Worm (Caenorhabditis elegans) whole organism, L1 larva: ENCODE results near the gene zak-1.

Experiments
- C16A3.4 ChIP-seq: fragments of 150-350 bp; optimal IDR thresholded peaks from 2 replicates; lab custom pipeline; 2014; ENCODE audit warnings: missing biosample characterization, missing genetic modification characterization
- C34B4.2 ChIP-seq: sonication (generic microtip); optimal IDR thresholded peaks from 2 replicates; lab custom pipeline; 2017; ENCODE audit warnings: mild to moderate bottlenecking, missing genetic modification characterization, missing compliant biosample characterization
- F16B12.6 ChIP-seq: fragments of 150-350 bp; optimal IDR thresholded peaks from 2 replicates; lab custom pipeline; 2014; ENCODE audit warnings: missing biosample characterization, missing genetic modification characterization
- aly-2 ChIP-seq: fragments of 150-350 bp; optimal IDR thresholded peaks from 2 replicates; lab custom pipeline; 2014; ENCODE audit warnings: missing biosample characterization, missing genetic modification characterization
- blmp-1 ChIP-seq: fragments of 150-350 bp; optimal IDR thresholded peaks from 2 replicates; lab custom pipeline; 2014; ENCODE audit warnings: missing biosample characterization, missing genetic modification characterization
- ceh-63 ChIP-seq: fragments of 200-800 bp; sonication (Bioruptor generic); optimal IDR thresholded peaks from 2 replicates; lab custom pipeline; 2018; ENCODE audit warnings: mild to moderate bottlenecking, missing genetic modification characterization, missing compliant biosample characterization
- ceh-82 ChIP-seq, 3 experiments: fragments of 150-350 bp in 1 of 3; sonication (generic microtip) in 2 of 3; optimal IDR thresholded peaks; 2 replicates each; lab custom pipeline; 2014 to 2017; ENCODE audit warnings: missing biosample characterization in 3 of 3, missing genetic modification characterization in 3 of 3
- dpl-1 ChIP-seq, 3 experiments: fragments of 150-350 bp in 2 of 3; sonication (generic microtip) in 1 of 3; optimal IDR thresholded peaks; 2 replicates each; lab custom pipeline; 2014 to 2017; ENCODE audit warnings: missing biosample characterization in 3 of 3, missing genetic modification characterization in 3 of 3, missing genetic modification reagents in 3 of 3
- dsc-1 ChIP-seq: sonication (generic microtip); optimal IDR thresholded peaks from 2 replicates; lab custom pipeline; 2016; ENCODE audit warnings: mild to moderate bottlenecking, missing genetic modification characterization, missing compliant biosample characterization
- efl-1 ChIP-seq, 4 experiments: fragments of 150-350 bp; optimal IDR thresholded peaks in 3 of 4; peaks in 1 of 4; 1 replicate in 1 of 4; 2 replicates in 3 of 4; lab custom pipeline; 2014; ENCODE audit warnings: missing biosample characterization in 2 of 4, missing genetic modification characterization in 2 of 4, missing genetic modification reagents in 2 of 4
- egl-13 ChIP-seq: sonication (generic microtip); optimal IDR thresholded peaks from 2 replicates; lab custom pipeline; 2016; ENCODE audit warnings: missing genotype, missing genetic modification reagents, missing genetic modification characterization, missing compliant biosample characterization
- elt-3 ChIP-seq, 6 experiments: fragments of 150-350 bp in 1 of 6; sonication (generic microtip); optimal IDR thresholded peaks; 2 replicates each; lab custom pipeline; 2017 to 2018; ENCODE audit warnings: missing biosample characterization in 6 of 6, missing genetic modification characterization in 6 of 6, inconsistent platforms in 1 of 6
- fkh-4 ChIP-seq: sonication (generic microtip); optimal IDR thresholded peaks from 2 replicates; lab custom pipeline; 2016; ENCODE audit warnings: missing compliant biosample characterization, missing genetic modification characterization, borderline replicate concordance
- fkh-8 ChIP-seq: sonication (generic microtip); optimal IDR thresholded peaks from 2 replicates; lab custom pipeline; 2016; ENCODE audit warnings: mild to moderate bottlenecking, missing genetic modification characterization, missing compliant biosample characterization
- fos-1 ChIP-seq: fragments of 150-350 bp; optimal IDR thresholded peaks from 2 replicates; lab custom pipeline; 2014; ENCODE audit warnings: missing biosample characterization, missing genetic modification characterization
- grh-1 ChIP-seq: fragments of 200-800 bp; sonication (Bioruptor generic); IDR thresholded peaks from 2 replicates; pipeline ENCODE4 v1.3.6; 2022; ENCODE audit warnings: missing genetic modification reagents, missing genetic modification characterization, missing compliant biosample characterization
- hlh-4 ChIP-seq: sonication (generic microtip); optimal IDR thresholded peaks from 2 replicates; lab custom pipeline; 2016; ENCODE audit warnings: mild to moderate bottlenecking, missing genetic modification characterization, missing compliant biosample characterization
- hpl-2 ChIP-seq: fragments of 150-350 bp; optimal IDR thresholded peaks from 2 replicates; lab custom pipeline; 2014; ENCODE audit warnings: missing biosample characterization, missing genetic modification reagents, missing genetic modification characterization
- irx-1 ChIP-seq: sonication (generic microtip); optimal IDR thresholded peaks from 2 replicates; lab custom pipeline; 2016; ENCODE audit warnings: missing genetic modification characterization, missing compliant biosample characterization
- isw-1 ChIP-seq: fragments of 200-800 bp; sonication (Bioruptor generic); IDR thresholded peaks from 2 replicates; pipeline ENCODE4 v1.3.6; 2022; ENCODE audit warnings: missing genetic modification characterization, missing compliant biosample characterization
- jun-1 ChIP-seq: fragments of 150-350 bp; optimal IDR thresholded peaks from 2 replicates; lab custom pipeline; 2014; ENCODE audit warnings: missing biosample characterization, missing genetic modification reagents, missing genetic modification characterization
- lin-14 ChIP-seq: fragments of 200-800 bp; sonication (Bioruptor generic); optimal IDR thresholded peaks from 2 replicates; lab custom pipeline; 2018; ENCODE audit warnings: mild to moderate bottlenecking, missing genetic modification characterization, moderate library complexity, missing compliant biosample characterization
- lin-15B ChIP-seq: fragments of 150-350 bp; sonication (generic microtip); optimal IDR thresholded peaks from 3 replicates; lab custom pipeline; 2014; ENCODE audit warnings: missing biosample characterization, missing genetic modification characterization
- lin-35 ChIP-seq, 2 experiments: fragments of 150-350 bp; optimal IDR thresholded peaks; 2 replicates each; lab custom pipeline; 2014; ENCODE audit warnings: missing biosample characterization in 2 of 2, missing genetic modification characterization in 2 of 2, missing genetic modification reagents in 2 of 2
- lin-39 ChIP-seq: fragments of 150-350 bp; optimal IDR thresholded peaks from 2 replicates; lab custom pipeline; 2014; ENCODE audit warnings: missing biosample characterization, missing genetic modification reagents, missing genetic modification characterization
- lir-3 ChIP-seq: sonication (generic microtip); optimal IDR thresholded peaks from 2 replicates; lab custom pipeline; 2016; ENCODE audit warnings: mild to moderate bottlenecking, missing genetic modification characterization, moderate library complexity, missing compliant biosample characterization; ENCODE audit not compliant: poor library complexity
- lsy-2 ChIP-seq, 2 experiments: fragments of 150-350 bp; optimal IDR thresholded peaks; 2 replicates each; lab custom pipeline; 2014; ENCODE audit warnings: missing biosample characterization in 2 of 2, missing genetic modification characterization in 2 of 2
- mab-9 ChIP-seq: fragments of 200-800 bp; sonication (Bioruptor generic); IDR thresholded peaks from 2 replicates; pipeline ENCODE4 v1.3.6; 2022; ENCODE audit warnings: missing genetic modification reagents, missing genetic modification characterization, missing compliant biosample characterization
- mdl-1 ChIP-seq, 2 experiments: fragments of 150-350 bp; optimal IDR thresholded peaks; 2 replicates each; lab custom pipeline; 2014 to 2017; ENCODE audit warnings: missing biosample characterization in 2 of 2, missing genetic modification characterization in 2 of 2, inconsistent platforms in 1 of 2
- mep-1 ChIP-seq: fragments of 150-350 bp; optimal IDR thresholded peaks from 2 replicates; lab custom pipeline; 2014; ENCODE audit warnings: missing biosample characterization, missing genetic modification characterization
- nhr-12 ChIP-seq: sonication (generic microtip); optimal IDR thresholded peaks from 2 replicates; lab custom pipeline; 2017; ENCODE audit warnings: missing biosample characterization, missing genetic modification characterization
- nhr-19 ChIP-seq: fragments of 200-800 bp; sonication (Bioruptor generic); conservative IDR thresholded peaks from 2 replicates; pipeline ENCODE4 v1.3.6; 2022; ENCODE audit warnings: missing genetic modification characterization, missing compliant biosample characterization
- nhr-20 ChIP-seq: sonication (generic microtip); optimal IDR thresholded peaks from 2 replicates; lab custom pipeline; 2016; ENCODE audit warnings: mild to moderate bottlenecking, missing genetic modification characterization, missing compliant biosample characterization
- nhr-28 ChIP-seq: fragments of 150-350 bp; optimal IDR thresholded peaks from 2 replicates; lab custom pipeline; 2014; ENCODE audit warnings: missing biosample characterization, missing genetic modification characterization
- nhr-47 ChIP-seq: sonication (generic microtip); optimal IDR thresholded peaks from 2 replicates; lab custom pipeline; 2016; ENCODE audit warnings: mild to moderate bottlenecking, missing genetic modification characterization, moderate library complexity, missing compliant biosample characterization
- nhr-71 ChIP-seq: sonication (generic microtip); optimal IDR thresholded peaks from 2 replicates; lab custom pipeline; 2016; ENCODE audit warnings: mild to moderate bottlenecking, missing genetic modification characterization, moderate library complexity, missing compliant biosample characterization
- nhr-90 ChIP-seq: sonication (generic microtip); optimal IDR thresholded peaks from 2 replicates; lab custom pipeline; 2016; ENCODE audit warnings: mild to moderate bottlenecking, missing genetic modification characterization, missing compliant biosample characterization; ENCODE audit not compliant: poor library complexity
- pax-3 ChIP-seq: fragments of 200-800 bp; sonication (Bioruptor generic); optimal IDR thresholded peaks from 2 replicates; lab custom pipeline; 2018; ENCODE audit warnings: mild to moderate bottlenecking, missing genetic modification characterization, moderate library complexity, missing compliant biosample characterization
- pqm-1 ChIP-seq: sonication (generic microtip); optimal IDR thresholded peaks from 3 replicates; lab custom pipeline; 2017; ENCODE audit warnings: missing biosample characterization, missing genetic modification characterization
- rnt-1 ChIP-seq: sonication (generic microtip); optimal IDR thresholded peaks from 2 replicates; lab custom pipeline; 2016; ENCODE audit warnings: mild to moderate bottlenecking, missing genetic modification characterization, moderate library complexity, missing compliant biosample characterization
- snpc-4 ChIP-seq: fragments of 150-350 bp; optimal IDR thresholded peaks from 2 replicates; lab custom pipeline; 2014; ENCODE audit warnings: missing biosample characterization, missing genetic modification characterization
- snu-23 ChIP-seq: sonication (generic microtip); optimal IDR thresholded peaks from 2 replicates; lab custom pipeline; 2016; ENCODE audit warnings: missing genetic modification characterization, missing compliant biosample characterization
- sptf-1 ChIP-seq: fragments of 150-350 bp; optimal IDR thresholded peaks from 2 replicates; lab custom pipeline; 2014; ENCODE audit warnings: missing biosample characterization, missing genetic modification characterization
- swsn-7 ChIP-seq: sonication (generic microtip); optimal IDR thresholded peaks from 2 replicates; lab custom pipeline; 2016; ENCODE audit warnings: missing genetic modification characterization, missing compliant biosample characterization
- tbx-2 ChIP-seq: sonication (generic microtip); optimal IDR thresholded peaks from 2 replicates; lab custom pipeline; 2016; ENCODE audit warnings: missing genetic modification characterization, missing compliant biosample characterization
- tlp-1 ChIP-seq: fragments of 150-350 bp; optimal IDR thresholded peaks from 2 replicates; lab custom pipeline; 2014; ENCODE audit warnings: missing biosample characterization, missing genetic modification characterization
- unc-30 ChIP-seq: sonication (generic microtip); optimal IDR thresholded peaks from 2 replicates; lab custom pipeline; 2017; ENCODE audit warnings: missing biosample characterization, missing genetic modification characterization
- unc-62 ChIP-seq: fragments of 150-350 bp; optimal IDR thresholded peaks from 2 replicates; lab custom pipeline; 2014; ENCODE audit warnings: missing biosample characterization, missing genetic modification reagents, missing genetic modification characterization
- unc-86 ChIP-seq: sonication (generic microtip); optimal IDR thresholded peaks from 2 replicates; lab custom pipeline; 2016; ENCODE audit warnings: missing genetic modification characterization, missing compliant biosample characterization
- unc-98 ChIP-seq: fragments of 200-800 bp; sonication (Bioruptor generic); IDR thresholded peaks from 2 replicates; pipeline ENCODE4 v1.3.6; 2022; ENCODE audit warnings: missing genetic modification characterization, missing compliant biosample characterization
- vab-15 ChIP-seq: sonication (generic microtip); optimal IDR thresholded peaks from 2 replicates; lab custom pipeline; 2017; ENCODE audit warnings: missing genotype, mild to moderate bottlenecking, missing genetic modification characterization, missing compliant biosample characterization
- zag-1 ChIP-seq: fragments of 150-350 bp; optimal IDR thresholded peaks from 2 replicates; lab custom pipeline; 2014; ENCODE audit warnings: missing biosample characterization, missing genetic modification characterization
- ztf-11 ChIP-seq, 2 experiments: sonication (generic microtip); optimal IDR thresholded peaks; 2 replicates each; lab custom pipeline; 2016 to 2017; ENCODE audit warnings: missing genetic modification characterization in 2 of 2, missing biosample characterization in 1 of 2, missing compliant biosample characterization in 1 of 2

zak-1 gene

DNA sequence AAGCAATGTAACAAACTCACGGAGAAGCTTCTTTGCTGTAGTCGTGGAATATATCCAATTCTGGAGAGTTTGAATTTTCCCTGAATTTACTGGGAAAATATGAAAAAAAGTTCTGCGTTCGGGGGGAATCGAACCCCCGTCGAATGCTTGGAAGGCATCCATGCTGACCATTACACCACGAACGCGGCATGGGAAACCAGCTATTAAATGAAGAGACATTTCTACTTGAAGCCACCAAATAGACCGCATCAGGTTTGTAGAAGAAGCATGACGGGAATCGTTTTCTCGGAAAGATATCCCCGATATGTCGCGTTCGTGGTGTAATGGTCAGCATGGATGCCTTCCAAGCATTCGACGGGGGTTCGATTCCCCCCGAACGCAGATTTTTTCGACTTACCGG, 31.9 kb upstream of the zak-1 start:
- TF ChIP-seq unc-98 (GFP tag; lab: Robert Waterston, UW): no peak
- no peak for TF ChIP-seq sptf-1 (tag; lab: Kevin White, UChicago)
- peak in 1 of 3 experiments; percentile 13 for TF ChIP-seq dpl-1 (GFP tag; optimal IDR thresholded peaks at IDR 0.05; lab: Kevin White, UChicago)
- TF ChIP-seq lin-39: no peak
- no peak for TF ChIP-seq lir-3
- TF ChIP-seq lin-14 (GFP tag; lab: Kevin White, UChicago): no peak
- peak; percentile 16 for TF ChIP-seq rnt-1 (tag; lab: Kevin White, UChicago)
- no peak for TF ChIP-seq aly-2 (tag; lab: Kevin White, UChicago)
- TF ChIP-seq efl-1 (optimal IDR thresholded peaks at IDR 0.05; lab: Kevin White, UChicago): peak in 1 of 2 experiments; percentile 32
- TF ChIP-seq efl-1 (GFP tag; optimal IDR thresholded peaks at IDR 0.05 in 1 of 2; lab: Kevin White, UChicago): peak in 1 of 2 experiments; percentile 8
- TF ChIP-seq C34B4.2 (tag; lab: Kevin White, UChicago): no peak
- no peak for TF ChIP-seq fkh-4 (tag; lab: Kevin White, UChicago)
- no peak for TF ChIP-seq fos-1 (tag; lab: Kevin White, UChicago)
- no peak for TF ChIP-seq pax-3 (tag; lab: Kevin White, UChicago)
- peak; percentile 11 to 62 for TF ChIP-seq lin-35 (GFP tag; optimal IDR thresholded peaks at IDR 0.05; lab: Kevin White, UChicago)
- no peak for TF ChIP-seq isw-1 (GFP tag; lab: Robert Waterston, UW)
- no peak for TF ChIP-seq ztf-11 (tag; optimal IDR thresholded peaks at IDR 0.05; lab: Kevin White, UChicago)
- TF ChIP-seq tbx-2 (tag; lab: Kevin White, UChicago): no peak
- TF ChIP-seq snu-23 (GFP tag; lab: Kevin White, UChicago): peak; percentile 31
- TF ChIP-seq zag-1 (tag; lab: Kevin White, UChicago): no peak
- no peak for TF ChIP-seq unc-62
- no peak for TF ChIP-seq nhr-12
- TF ChIP-seq nhr-90: no peak
- no peak for TF ChIP-seq pqm-1
- TF ChIP-seq ceh-63 (GFP tag; lab: Kevin White, UChicago): no peak
- TF ChIP-seq hlh-4 (tag; lab: Kevin White, UChicago): no peak
- no peak for TF ChIP-seq grh-1
- peak; percentile 22 for TF ChIP-seq C16A3.4 (tag; lab: Kevin White, UChicago)
- peak in 1 of 2 experiments; percentile 22 for TF ChIP-seq mdl-1 (tag; optimal IDR thresholded peaks at IDR 0.05; lab: Kevin White, UChicago)
- no peak for TF ChIP-seq unc-30 (tag; lab: Kevin White, UChicago)
- peak; percentile 4 for TF ChIP-seq nhr-20 (tag; lab: Kevin White, UChicago)
- peak in 1 of 6 experiments; percentile 13 for TF ChIP-seq elt-3 (tag; optimal IDR thresholded peaks at IDR 0.05; lab: Kevin White, UChicago)
- TF ChIP-seq ceh-82 (tag; optimal IDR thresholded peaks at IDR 0.05; lab: Kevin White, UChicago): no peak
- TF ChIP-seq jun-1 (tag; lab: Kevin White, UChicago): no peak
- no peak for TF ChIP-seq mab-9 (GFP tag; lab: Robert Waterston, UW)
- TF ChIP-seq egl-13: no peak
- TF ChIP-seq lsy-2 (tag; optimal IDR thresholded peaks at IDR 0.05; lab: Kevin White, UChicago): peak in 1 of 2 experiments; percentile 46
- TF ChIP-seq vab-15 (tag; lab: Kevin White, UChicago): no peak
- TF ChIP-seq swsn-7 (tag; lab: Kevin White, UChicago): no peak
- peak; percentile 13 for TF ChIP-seq mep-1 (tag; lab: Kevin White, UChicago)
- TF ChIP-seq blmp-1 (tag; lab: Kevin White, UChicago): no peak
- TF ChIP-seq lin-15B (tag; lab: Kevin White, UChicago): no peak
- peak; percentile 34 for TF ChIP-seq nhr-71 (tag; lab: Kevin White, UChicago)
- no peak for TF ChIP-seq irx-1 (tag; lab: Kevin White, UChicago)
- TF ChIP-seq dsc-1 (tag; lab: Kevin White, UChicago): no peak
- TF ChIP-seq tlp-1 (tag; lab: Kevin White, UChicago): no peak
- no peak for TF ChIP-seq unc-86 (tag; lab: Kevin White, UChicago)
- TF ChIP-seq nhr-28 (tag; lab: Kevin White, UChicago): no peak
- TF ChIP-seq nhr-47 (tag; lab: Kevin White, UChicago): peak; percentile 22
- peak; percentile 16 for TF ChIP-seq F16B12.6 (tag; lab: Kevin White, UChicago)
- peak; percentile 38 for TF ChIP-seq nhr-19 (GFP tag; lab: Robert Waterston, UW)
- TF ChIP-seq fkh-8: no peak
- no peak for TF ChIP-seq snpc-4 (tag; lab: Kevin White, UChicago)
- TF ChIP-seq hpl-2 (GFP tag; lab: Kevin White, UChicago): no peak
